Fruit fly (Drosophila melanogaster) whole organism, adult: ENCODE measurements around the gene sens.

Experiments used
- CG12768 ChIP-seq: fragments of 200-800 bp; sonication (Bioruptor generic); optimal IDR thresholded peaks from 2 replicates; lab custom pipeline; 2017; ENCODE audit warnings: missing biosample characterization, missing genetic modification characterization, mild to moderate bottlenecking, moderate library complexity, missing genetic modification reagents
- CG14711 ChIP-seq: fragments of 200-800 bp; sonication (Bioruptor generic); optimal IDR thresholded peaks from 2 replicates; lab custom pipeline; 2018; ENCODE audit warnings: missing biosample characterization, mild to moderate bottlenecking, missing genetic modification characterization, moderate library complexity
- CG1620 ChIP-seq: fragments of 200-800 bp; sonication (Bioruptor generic); optimal IDR thresholded peaks from 2 replicates; lab custom pipeline; 2016; ENCODE audit warnings: missing biosample characterization, missing genetic modification characterization
- CG33017 ChIP-seq: fragments of 200-800 bp; sonication (Bioruptor generic); optimal IDR thresholded peaks from 2 replicates; lab custom pipeline; 2018; ENCODE audit warnings: missing biosample characterization, mild to moderate bottlenecking, missing genetic modification characterization, moderate library complexity
- CG5204 ChIP-seq: fragments of 200-800 bp; sonication (Bioruptor generic); optimal IDR thresholded peaks from 2 replicates; lab custom pipeline; 2016; ENCODE audit warnings: missing biosample characterization, missing genetic modification characterization
- Crg-1 ChIP-seq: fragments of 200-800 bp; sonication (Bioruptor generic); optimal IDR thresholded peaks from 2 replicates; lab custom pipeline; 2016; ENCODE audit warnings: missing biosample characterization, missing genetic modification characterization
- Hr96 ChIP-seq: fragments of 200-800 bp; sonication (Bioruptor generic); optimal IDR thresholded peaks from 2 replicates; lab custom pipeline; 2016; ENCODE audit warnings: missing biosample characterization, missing genetic modification characterization
- Mnt ChIP-seq: fragments of 200-800 bp; sonication (Bioruptor generic); optimal IDR thresholded peaks from 2 replicates; lab custom pipeline; 2016; ENCODE audit warnings: missing biosample characterization, mild to moderate bottlenecking, missing genetic modification characterization
- cnc ChIP-seq, 2 experiments: fragments of >200 bp; optimal IDR thresholded peaks; 2 replicates each; lab custom pipeline; 2017
- kay ChIP-seq: fragments of 200-800 bp; sonication (Bioruptor generic); peaks from one replicate; lab custom pipeline; 2016; ENCODE audit warnings: missing biosample characterization, missing genetic modification characterization, borderline replicate concordance
- pad ChIP-seq: fragments of 200-800 bp; sonication (Bioruptor generic); optimal IDR thresholded peaks from 3 replicates; lab custom pipeline; 2017; ENCODE audit warnings: missing biosample characterization, missing genetic modification characterization, mild to moderate bottlenecking, moderate library complexity, missing genetic modification reagents
- tj ChIP-seq: fragments of 200-800 bp; sonication (Bioruptor generic); optimal IDR thresholded peaks from 3 replicates; lab custom pipeline; 2017; ENCODE audit warnings: missing biosample characterization, mild to moderate bottlenecking, missing genetic modification characterization, moderate library complexity
- toe ChIP-seq: fragments of 200-800 bp; sonication (Bioruptor generic); optimal IDR thresholded peaks from 2 replicates; lab custom pipeline; 2016; ENCODE audit warnings: missing biosample characterization, missing genetic modification characterization

dm6 chr3L:13440370-13440960, 39.5 kb upstream of the sens start, which contains the start of the genes CG10140 and CG14109:
- TF ChIP-seq CG5204 (GFP tag; lab: Kevin White, UChicago), result no peak
- no peak for TF ChIP-seq toe (GFP tag; lab: Kevin White, UChicago)
- TF ChIP-seq CG12768 (GFP tag; lab: Kevin White, UChicago), result no peak
- no peak for TF ChIP-seq CG14711 (tag; lab: Kevin White, UChicago)
- no peak for TF ChIP-seq kay
- TF ChIP-seq CG1620 (GFP tag; lab: Kevin White, UChicago), result no peak
- TF ChIP-seq pad, result no peak
- no peak for TF ChIP-seq Crg-1 (GFP tag; lab: Kevin White, UChicago)
- TF ChIP-seq CG33017 (tag; lab: Kevin White, UChicago), result no peak
- no peak for TF ChIP-seq cnc (optimal IDR thresholded peaks at IDR 0.05; lab: Kevin White, UChicago)
- no peak for TF ChIP-seq Mnt
- no peak for TF ChIP-seq Hr96 (GFP tag; lab: Kevin White, UChicago)
- TF ChIP-seq tj, result no peak
